Worm (Caenorhabditis elegans) whole organism, midembryonic: Measurements from ENCODE around the gene elof-1.
"Not testable (repeated sequence)": the region's sequence is repeated elsewhere in the genome, so short reads cannot be mapped to it uniquely, and the experiment has no call there.

Experiments used
- T22C8.4 ChIP-seq: fragments of 200-800 bp; sonication (Bioruptor generic); IDR thresholded peaks from 2 replicates; pipeline ENCODE4 v1.3.6; 2022; ENCODE audit warnings: missing genetic modification characterization, missing compliant biosample characterization
- cog-1 ChIP-seq: sonication (generic microtip); optimal IDR thresholded peaks from 2 replicates; lab custom pipeline; 2016; ENCODE audit warnings: missing genetic modification characterization, missing compliant biosample characterization
- flt-1 ChIP-seq: fragments of 200-800 bp; sonication (Bioruptor generic); IDR thresholded peaks from 2 replicates; pipeline ENCODE4 v1.3.6; 2022; ENCODE audit warnings: missing genetic modification characterization, missing compliant biosample characterization
- klf-2 ChIP-seq: fragments of 200-800 bp; sonication (Bioruptor generic); conservative IDR thresholded peaks from 2 replicates; pipeline ENCODE4 v1.3.6; 2022; ENCODE audit warnings: missing genetic modification reagents, missing genetic modification characterization, missing compliant biosample characterization
- med-1 ChIP-seq: sonication (generic microtip); optimal IDR thresholded peaks from 2 replicates; lab custom pipeline; 2017; ENCODE audit warnings: missing genetic modification characterization, mild to moderate bottlenecking, missing compliant biosample characterization, antibody characterized with exemption, missing genetic modification reagents; ENCODE audit not compliant: insufficient read depth
- tab-1 ChIP-seq: fragments of 200-800 bp; sonication (Bioruptor generic); IDR thresholded peaks from 2 replicates; pipeline ENCODE4 v1.3.6; 2022; ENCODE audit warnings: missing genetic modification characterization, missing compliant biosample characterization
- ztf-23 ChIP-seq: fragments of 200-800 bp; sonication (Bioruptor generic); IDR thresholded peaks from 2 replicates; pipeline ENCODE4 v1.3.6; 2022; ENCODE audit warnings: missing genetic modification reagents, missing genetic modification characterization, missing compliant biosample characterization
- ztf-29 ChIP-seq: fragments of 200-800 bp; sonication (Bioruptor generic); IDR thresholded peaks from 2 replicates; pipeline ENCODE4 v1.3.6; 2022; ENCODE audit warnings: missing genetic modification reagents, missing genetic modification characterization, missing compliant biosample characterization

ce11 chrII:14306160-14306559 is 43.4 kb upstream of the elof-1 start, which contains the start of gene ctl-1:
- TF ChIP-seq tab-1 (GFP tag; lab: Robert Waterston, UW); ztf-29 (GFP tag; lab: Robert Waterston, UW); cog-1; ztf-23 (GFP tag; lab: Robert Waterston, UW); flt-1 (GFP tag; lab: Robert Waterston, UW); klf-2; med-1 (GFP tag; lab: Kevin White, UChicago); T22C8.4 (GFP tag; lab: Robert Waterston, UW): not testable (repeated sequence)
